Worm (Caenorhabditis elegans): ENCODE results near the gene srt-52.

DNA sequence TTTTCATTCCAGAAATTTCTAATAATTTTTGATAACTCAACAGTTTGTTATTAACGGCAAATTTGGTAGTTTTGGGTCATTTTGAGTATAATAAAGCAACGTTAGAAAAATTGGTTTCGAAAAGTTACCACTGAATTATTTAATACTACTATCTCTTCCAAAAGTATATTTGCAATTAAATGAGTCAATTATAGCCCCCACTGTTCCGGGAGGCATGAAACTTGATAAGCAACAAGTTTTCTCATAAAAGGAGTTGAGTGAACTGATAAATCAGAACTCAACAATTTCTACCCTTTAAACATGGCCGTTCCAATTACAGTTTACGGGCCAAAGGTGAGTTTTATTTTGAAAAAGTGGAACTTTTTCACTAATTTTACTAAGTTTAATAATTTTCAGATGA lies 7.2 kb downstream of the srt-52 start, which contains the start of gene B0348.1:
- no peak for TF ChIP-seq ztf-23 (GFP tag; IDR thresholded peaks at IDR 0.05)
- TF ChIP-seq med-1 (GFP tag; optimal IDR thresholded peaks at IDR 0.05; ENCODE audit: insufficient read depth): no peak
- no peak for TF ChIP-seq ref-1 (GFP tag; conservative IDR thresholded peaks at IDR 0.05)
- TF ChIP-seq flt-1 (GFP tag; IDR thresholded peaks at IDR 0.05): no peak
- TF ChIP-seq klf-2 (GFP tag; conservative IDR thresholded peaks at IDR 0.05): no peak
- TF ChIP-seq cog-1 (tag; optimal IDR thresholded peaks at IDR 0.05): no peak

Data from whole organism, midembryonic.